Worm (Caenorhabditis elegans): Measurements from ENCODE around the gene nhr-195.

nhr-195 gene

ce11 chrV:8985740-8986139 lies 13.6 kb upstream of the nhr-195 start, which contains the start of gene str-85:
Gene str-85, minus strand, starts transcription at chrV:8985840.
- TF ChIP-seq dao-5 (tag; optimal IDR thresholded peaks at IDR 0.05) = no peak
- no peak for TF ChIP-seq W03F9.2 (tag; optimal IDR thresholded peaks at IDR 0.05)
- TF ChIP-seq him-1 (tag; optimal IDR thresholded peaks at IDR 0.05) = no peak

DNA sequence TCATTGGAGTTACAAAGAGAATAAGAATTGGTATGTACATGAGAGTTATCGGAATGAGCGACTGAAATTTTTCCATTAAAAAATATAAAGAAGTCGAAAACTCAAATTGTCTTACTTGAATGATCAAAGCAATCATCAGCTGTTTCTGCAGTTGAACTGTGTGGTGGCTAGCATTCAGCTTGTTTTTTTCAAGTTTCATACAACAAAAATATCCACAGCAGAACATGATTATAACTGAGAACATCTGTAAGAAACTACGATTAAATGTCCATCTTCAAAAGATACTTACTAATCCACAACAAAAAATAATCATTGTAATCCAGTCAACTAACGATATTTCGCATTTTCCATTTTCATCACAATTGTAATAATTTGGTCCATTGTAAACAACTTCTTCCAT lies 12.6 kb upstream of the nhr-195 start:
- no peak for TF ChIP-seq W03F9.2 (tag; optimal IDR thresholded peaks at IDR 0.05)

DNA sequence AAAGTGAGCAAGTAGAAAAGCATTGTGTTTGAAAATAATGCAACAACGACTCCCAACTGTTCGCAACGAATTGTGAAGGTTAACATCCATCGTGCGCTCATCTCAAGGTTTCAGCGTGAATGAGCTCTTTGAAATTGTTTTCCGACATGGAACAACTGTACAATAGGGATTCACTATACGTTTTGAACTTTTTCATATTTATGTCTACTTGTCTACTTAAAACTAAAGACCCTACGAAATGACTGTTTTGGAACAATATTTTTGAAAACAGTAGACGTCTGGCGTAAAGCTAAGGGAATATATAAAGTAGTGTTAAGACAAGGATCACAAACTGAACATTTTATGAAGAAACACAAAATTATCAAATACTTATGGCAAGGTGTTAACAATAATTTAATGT lies 11.4 kb upstream of the nhr-195 start, which contains the start of gene str-86:
TSS of gene str-86 (minus strand) at position 101 of the 400 bp plus-strand sequence.
- TF ChIP-seq dao-5 (tag; optimal IDR thresholded peaks at IDR 0.05) (no peak), W03F9.2 (tag; optimal IDR thresholded peaks at IDR 0.05) (no peak)

DNA sequence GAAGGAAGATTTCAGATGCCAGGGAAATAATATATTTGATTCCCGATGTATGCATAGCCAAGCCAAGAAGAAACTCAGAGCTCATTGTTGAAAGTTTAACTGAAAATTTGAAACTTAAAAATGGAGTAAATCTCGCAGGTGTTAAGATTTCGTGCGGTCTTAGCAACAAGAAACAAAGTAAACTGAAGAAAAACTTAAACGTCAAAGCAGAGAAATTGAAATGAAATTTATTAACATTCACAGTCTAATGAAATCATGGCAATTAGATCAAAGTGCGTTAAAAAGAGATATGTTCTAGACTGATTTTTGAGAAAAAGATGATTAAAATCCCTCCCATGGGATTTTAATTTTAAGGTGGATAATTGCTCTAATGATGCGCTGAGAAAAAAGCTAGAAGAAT lies 8.7 kb upstream of the nhr-195 start, which contains the start of gene str-84:
TSS of gene str-84 (minus strand) at position 101 of the 400 bp plus-strand sequence.
- TF ChIP-seq him-1 (tag; optimal IDR thresholded peaks at IDR 0.05) = no peak
- no peak for TF ChIP-seq dao-5 (tag; optimal IDR thresholded peaks at IDR 0.05)
- no peak for TF ChIP-seq W03F9.2 (tag; optimal IDR thresholded peaks at IDR 0.05)

ce11 chrV:8977895-8978294 lies 5.7 kb upstream of the nhr-195 start:
- TF ChIP-seq him-1 (tag; optimal IDR thresholded peaks at IDR 0.05) = no peak
- no peak for TF ChIP-seq dao-5 (tag; optimal IDR thresholded peaks at IDR 0.05)
- TF ChIP-seq W03F9.2 (tag; optimal IDR thresholded peaks at IDR 0.05) = no peak

ce11 chrV:8974889-8975422 lies 2.8 kb upstream of the nhr-195 start, which contains the start of gene nhr-143:
Gene nhr-143, minus strand, starts transcription at chrV:8974939.
- no peak for TF ChIP-seq W03F9.2 (tag; optimal IDR thresholded peaks at IDR 0.05)
- TF ChIP-seq him-1 (tag; optimal IDR thresholded peaks at IDR 0.05) = no peak
- TF ChIP-seq dao-5 (tag; optimal IDR thresholded peaks at IDR 0.05) = no peak

ce11 chrV:8966086-8966485 lies 6.1 kb downstream of the nhr-195 start, which contains the start of gene nhr-219:
Gene nhr-219, minus strand, starts transcription at chrV:8966186.
- TF ChIP-seq him-1 (tag; optimal IDR thresholded peaks at IDR 0.05) (no peak), dao-5 (tag; optimal IDR thresholded peaks at IDR 0.05) (no peak), W03F9.2 (tag; optimal IDR thresholded peaks at IDR 0.05) (no peak)

ce11 chrV:8964055-8964758 lies 8.0 kb downstream of the nhr-195 start, which contains the start of gene nhr-44:
Gene nhr-44, minus strand, starts transcription at chrV:8964105.
- TF ChIP-seq dao-5 (tag; optimal IDR thresholded peaks at IDR 0.05) (no peak), W03F9.2 (tag; optimal IDR thresholded peaks at IDR 0.05) (no peak), him-1 (tag; optimal IDR thresholded peaks at IDR 0.05) (no peak)

DNA sequence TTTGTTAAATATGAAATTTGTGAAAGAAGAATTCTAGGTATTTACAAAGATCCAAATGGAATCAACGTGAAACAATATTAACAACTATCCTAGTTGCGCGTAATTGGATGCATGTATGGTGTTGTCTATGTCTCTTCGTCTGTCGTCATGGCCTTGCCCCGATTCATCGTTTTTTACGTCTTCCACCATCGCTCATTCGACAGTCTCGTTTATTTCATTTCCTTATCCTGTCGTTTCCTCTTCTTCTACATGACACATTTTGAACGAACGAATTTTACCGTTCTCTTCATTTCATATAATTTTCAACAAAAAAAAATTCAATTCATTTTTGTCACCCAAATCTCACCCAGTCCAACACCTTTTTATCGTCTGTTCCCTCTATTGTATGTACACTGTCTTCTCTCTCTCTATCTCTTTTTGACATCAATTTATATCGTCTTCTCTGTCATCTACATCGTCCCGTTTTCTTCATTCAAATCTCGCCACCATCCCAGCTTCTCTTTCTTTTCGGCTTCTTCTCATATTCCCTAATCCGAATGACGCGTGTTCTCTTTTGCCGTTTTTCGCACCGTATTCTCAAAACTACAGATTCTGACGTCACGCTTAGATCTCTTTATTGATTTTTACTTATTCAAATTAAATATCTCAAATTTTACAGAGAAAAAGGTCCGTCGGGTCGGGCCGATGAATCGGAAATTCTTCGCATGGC lies 15.6 kb downstream of the nhr-195 start, which contains the start of gene ttc-17:
TSS of gene ttc-17 (plus strand) at position 659 of the 709 bp plus-strand sequence.
- TF ChIP-seq dao-5 (tag; optimal IDR thresholded peaks at IDR 0.05) = no peak
- TF ChIP-seq him-1 (tag; optimal IDR thresholded peaks at IDR 0.05) = no peak
- TF ChIP-seq W03F9.2 (tag; optimal IDR thresholded peaks at IDR 0.05) = no peak

DNA sequence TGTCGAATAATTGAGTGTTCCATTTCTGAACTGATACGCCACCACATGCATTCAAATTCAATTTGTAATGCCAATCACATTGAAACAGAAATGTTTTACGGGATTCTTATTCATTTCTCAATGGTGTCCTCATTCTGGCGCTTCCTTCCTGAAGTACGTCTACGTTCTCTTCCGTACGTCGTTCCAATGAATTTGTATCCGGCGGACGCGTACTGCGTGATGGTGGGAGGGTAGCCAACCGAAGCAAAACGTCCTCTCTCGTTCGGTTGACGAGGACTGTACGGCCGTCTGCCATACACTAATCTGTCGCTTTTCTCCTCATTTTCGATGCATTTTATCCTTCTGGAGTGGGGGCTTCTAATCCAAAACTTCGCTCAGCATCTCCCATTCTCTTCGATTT lies 22.3 kb downstream of the nhr-195 start:
- TF ChIP-seq dao-5 (tag; optimal IDR thresholded peaks at IDR 0.05) (no peak), him-1 (tag; optimal IDR thresholded peaks at IDR 0.05) (no peak), W03F9.2 (tag; optimal IDR thresholded peaks at IDR 0.05) (no peak)

DNA sequence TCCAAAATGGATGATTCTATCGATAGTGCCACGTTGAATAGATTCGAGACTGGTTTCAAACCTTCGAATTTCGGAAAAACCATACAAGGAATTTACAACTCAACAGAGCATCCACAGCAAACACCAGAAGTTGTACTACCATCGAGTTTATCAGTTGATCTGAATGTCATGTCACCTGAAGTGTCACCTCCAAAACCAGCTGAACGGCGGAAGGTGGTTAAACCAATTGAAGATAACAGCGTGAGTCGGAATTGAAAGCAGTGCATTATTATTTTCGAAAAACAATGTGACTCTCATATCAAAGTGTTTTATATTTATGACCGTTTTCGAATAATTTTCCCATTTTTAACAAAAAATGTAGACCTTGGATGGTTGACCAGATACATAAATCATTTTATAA lies 23.2 kb downstream of the nhr-195 start:
- TF ChIP-seq W03F9.2 (tag; optimal IDR thresholded peaks at IDR 0.05) (no peak), him-1 (tag; optimal IDR thresholded peaks at IDR 0.05) (no peak), dao-5 (tag; optimal IDR thresholded peaks at IDR 0.05) (no peak)

DNA sequence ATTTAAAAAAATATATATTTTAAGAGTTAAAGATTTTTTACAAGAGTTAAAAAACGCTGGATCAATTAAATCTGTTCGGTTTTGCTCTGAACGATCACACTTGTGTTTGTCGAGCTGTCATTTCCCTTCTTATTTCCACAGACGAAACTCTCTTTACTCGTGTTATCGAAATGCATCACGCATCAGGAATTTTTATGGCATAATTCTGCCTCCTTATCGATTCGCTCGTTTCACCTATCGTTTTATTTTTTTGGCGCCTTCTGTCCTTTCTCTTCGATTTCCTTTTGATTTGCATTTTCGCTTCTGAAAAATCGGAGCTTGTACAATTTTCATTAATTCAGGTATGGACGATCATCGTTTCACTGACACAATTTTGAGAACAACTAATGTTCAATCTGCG lies 23.8 kb downstream of the nhr-195 start:
- no peak for TF ChIP-seq dao-5 (tag; optimal IDR thresholded peaks at IDR 0.05)
- TF ChIP-seq W03F9.2 (tag; optimal IDR thresholded peaks at IDR 0.05) = no peak
- no peak for TF ChIP-seq him-1 (tag; optimal IDR thresholded peaks at IDR 0.05)

DNA sequence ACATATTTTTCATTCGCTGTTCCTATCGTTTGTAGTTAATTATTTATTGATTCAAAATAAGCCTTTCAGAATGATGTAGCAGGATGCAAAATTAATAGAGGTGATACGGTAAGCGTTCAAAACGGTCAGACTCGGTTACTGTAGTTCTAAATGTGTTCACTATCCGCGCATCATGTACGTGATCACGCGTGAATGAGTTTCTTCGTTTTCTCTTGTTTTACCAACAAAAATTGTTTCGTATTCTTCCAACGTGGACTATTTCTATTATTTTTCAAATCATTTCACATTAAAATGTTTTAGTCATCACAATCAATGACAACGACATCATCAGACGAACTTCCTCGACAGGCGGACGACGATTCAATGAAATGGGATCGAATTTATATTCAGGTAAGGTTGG lies 24.7 kb downstream of the nhr-195 start, which contains the start of gene gck-1:
TSS of gene gck-1 (plus strand) at position 301 of the 400 bp plus-strand sequence.
- no peak for TF ChIP-seq him-1 (tag; optimal IDR thresholded peaks at IDR 0.05)
- TF ChIP-seq dao-5 (tag; optimal IDR thresholded peaks at IDR 0.05) = no peak
- no peak for TF ChIP-seq W03F9.2 (tag; optimal IDR thresholded peaks at IDR 0.05)

ce11 chrV:8946142-8946541 lies 26.0 kb downstream of the nhr-195 start:
- TF ChIP-seq W03F9.2 (tag; optimal IDR thresholded peaks at IDR 0.05) (no peak), dao-5 (tag; optimal IDR thresholded peaks at IDR 0.05) (no peak), him-1 (tag; optimal IDR thresholded peaks at IDR 0.05) (no peak)
